3 worm cellular contexts compared by ENCODE assay signal in the genomic region with DNA sequence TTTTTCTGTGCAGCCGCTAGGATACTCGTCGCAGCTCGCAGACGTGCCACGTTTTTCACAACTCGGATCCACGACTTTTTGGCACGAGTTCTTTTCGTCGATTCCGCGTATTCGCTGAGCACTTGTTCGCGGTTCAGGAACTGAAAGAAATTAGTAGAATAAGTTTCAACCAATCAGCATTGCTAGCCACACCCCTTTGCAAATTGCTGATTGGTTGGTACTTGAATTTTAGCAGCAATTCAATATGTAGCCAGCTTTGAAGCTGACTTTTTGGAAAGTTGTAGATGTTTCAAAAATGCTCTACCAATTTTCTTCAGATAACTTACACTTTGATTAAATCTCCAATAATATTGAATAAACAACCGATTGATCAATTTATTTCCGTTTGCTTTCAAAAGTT.
TF ChIP-seq lines count a peak whose summit lies in the region.

No protein-coding gene starts in this region.

TF ChIP-seq in whole organism, L3 larva, 47 proteins besides CTCF, POLR2A, EP300 and RAD21:
- TF ChIP-seq nhr-11 (tag; optimal IDR thresholded peaks at IDR 0.05; lab: Kevin White, UChicago) (no peak), nfya-1 (tag; optimal IDR thresholded peaks at IDR 0.05; lab: Kevin White, UChicago; ENCODE audit: insufficient read depth) (peak; percentile 93)

TF ChIP-seq in whole organism, late embryonic, 69 proteins besides CTCF, POLR2A, EP300 and RAD21:
- TF ChIP-seq pqm-1 (tag; optimal IDR thresholded peaks at IDR 0.05; lab: Kevin White, UChicago) (no peak), tbx-7 (tag; optimal IDR thresholded peaks at IDR 0.05; lab: Kevin White, UChicago) (no peak), ttx-3 (tag; optimal IDR thresholded peaks at IDR 0.05; lab: Kevin White, UChicago) (no peak), fax-1 (tag; optimal IDR thresholded peaks at IDR 0.05; lab: Kevin White, UChicago) (no peak), nhr-232 (tag; optimal IDR thresholded peaks at IDR 0.05; lab: Kevin White, UChicago) (no peak), nfya-1 (tag; optimal IDR thresholded peaks at IDR 0.05; lab: Kevin White, UChicago) (peak; percentile 81), sox-4 (tag; optimal IDR thresholded peaks at IDR 0.05; lab: Kevin White, UChicago) (no peak), elt-2 (tag; optimal IDR thresholded peaks at IDR 0.05; lab: Kevin White, UChicago) (no peak)
TF ChIP-seq in whole organism, late embryonic: peak in this region for 1.

TF ChIP-seq in whole organism, young adult, 124 proteins besides CTCF, POLR2A, EP300 and RAD21:
- TF ChIP-seq ZK185.1 (tag; optimal IDR thresholded peaks at IDR 0.05; lab: Kevin White, UChicago; ENCODE audit: poor library complexity, severe bottlenecking) (no peak), nfyb-1 (GFP tag; IDR thresholded peaks at IDR 0.05; lab: Robert Waterston, UW) (peak; percentile 67)
TF ChIP-seq in whole organism, young adult: peak in this region for 1.
